Worm (Caenorhabditis elegans): ENCODE results near the gene R08C7.4.

Gene R08C7.4

ce11 chrIV:4407055-4407461 is 27.8 kb upstream of the R08C7.4 start:
- TF ChIP-seq snpc-4 (tag; optimal IDR thresholded peaks at IDR 0.05), result no peak
- peak; percentile 3 for TF ChIP-seq M03D4.4 (tag; optimal IDR thresholded peaks at IDR 0.05)
- peak; percentile 60 for TF ChIP-seq nhr-237 (tag; optimal IDR thresholded peaks at IDR 0.05)
- TF ChIP-seq ztf-11 (tag; optimal IDR thresholded peaks at IDR 0.05), result no peak
- TF ChIP-seq ceh-43 (GFP tag; optimal IDR thresholded peaks at IDR 0.05), result no peak
- TF ChIP-seq unc-120 (tag; optimal IDR thresholded peaks at IDR 0.05; ENCODE audit: poor library complexity, severe bottlenecking), result peak; percentile 48
- TF ChIP-seq ham-2 (GFP tag; optimal IDR thresholded peaks at IDR 0.05), result no peak
- no peak for TF ChIP-seq nhr-76 (tag; optimal IDR thresholded peaks at IDR 0.05)
- no peak for TF ChIP-seq unc-62 (GFP tag; optimal IDR thresholded peaks at IDR 0.05)
- TF ChIP-seq pha-4 (tag; optimal IDR thresholded peaks at IDR 0.05), result peak; percentile 56
- no peak for TF ChIP-seq ceh-39 (tag; optimal IDR thresholded peaks at IDR 0.05)
- TF ChIP-seq drap-1 (GFP tag; optimal IDR thresholded peaks at IDR 0.05), result peak; percentile 20
- no peak for TF ChIP-seq zip-8 (tag; optimal IDR thresholded peaks at IDR 0.05)
- no peak for TF ChIP-seq elt-3 (tag; optimal IDR thresholded peaks at IDR 0.05)
- no peak for TF ChIP-seq lin-13 (tag; optimal IDR thresholded peaks at IDR 0.05)
- no peak for TF ChIP-seq lin-32 (GFP tag; optimal IDR thresholded peaks at IDR 0.05)
- no peak for TF ChIP-seq ceh-83 (GFP tag; optimal IDR thresholded peaks at IDR 0.05)
- no peak for TF ChIP-seq tbx-8 (GFP tag; optimal IDR thresholded peaks at IDR 0.05)
- TF ChIP-seq mep-1 (tag; optimal IDR thresholded peaks at IDR 0.05), result no peak
- no peak for TF ChIP-seq nhr-28 (tag; optimal IDR thresholded peaks at IDR 0.05)
- no peak for TF ChIP-seq mab-5 (tag; optimal IDR thresholded peaks at IDR 0.05)
- no peak for TF ChIP-seq sem-2 (GFP tag; optimal IDR thresholded peaks at IDR 0.05)
- TF ChIP-seq unc-39 (tag; optimal IDR thresholded peaks at IDR 0.05), result no peak
- peak; percentile 11 for TF ChIP-seq lsy-2 (tag; optimal IDR thresholded peaks at IDR 0.05)
- TF ChIP-seq nhr-12 (tag; optimal IDR thresholded peaks at IDR 0.05), result no peak

- TF ChIP-seq ces-1 (GFP tag; optimal IDR thresholded peaks at IDR 0.05), result no peak
- no peak for TF ChIP-seq snpc-4 (tag; optimal IDR thresholded peaks at IDR 0.05)
- no peak for TF ChIP-seq zip-8 (tag; optimal IDR thresholded peaks at IDR 0.05)
- TF ChIP-seq ham-2 (GFP tag; optimal IDR thresholded peaks at IDR 0.05), result no peak
- TF ChIP-seq hlh-1 (tag; optimal IDR thresholded peaks at IDR 0.05), result no peak
- TF ChIP-seq M03D4.4 (tag; optimal IDR thresholded peaks at IDR 0.05), result no peak
- TF ChIP-seq sptf-1 (tag; optimal IDR thresholded peaks at IDR 0.05), result no peak
- no peak for TF ChIP-seq mep-1 (tag; optimal IDR thresholded peaks at IDR 0.05)
- TF ChIP-seq cnd-1 (tag; optimal IDR thresholded peaks at IDR 0.05), result no peak
- no peak for TF ChIP-seq ceh-43 (GFP tag; optimal IDR thresholded peaks at IDR 0.05)
- no peak for TF ChIP-seq elt-1 (tag; optimal IDR thresholded peaks at IDR 0.05; ENCODE audit: borderline replicate concordance, insufficient read depth)
- no peak for TF ChIP-seq nhr-237 (tag; optimal IDR thresholded peaks at IDR 0.05)
- no peak for TF ChIP-seq unc-39 (tag; optimal IDR thresholded peaks at IDR 0.05)
- TF ChIP-seq unc-62 (GFP tag; optimal IDR thresholded peaks at IDR 0.05), result no peak
- TF ChIP-seq lin-32 (GFP tag; optimal IDR thresholded peaks at IDR 0.05), result no peak
- TF ChIP-seq bed-3 (GFP tag; optimal IDR thresholded peaks at IDR 0.05), result no peak
- no peak for TF ChIP-seq ztf-11 (tag; optimal IDR thresholded peaks at IDR 0.05)
- TF ChIP-seq lsy-2 (tag; optimal IDR thresholded peaks at IDR 0.05), result no peak
Measured at ce11 chrIV:4408714-4409113, 26.1 kb upstream of the R08C7.4 start.

- no peak for TF ChIP-seq mep-1 (tag; optimal IDR thresholded peaks at IDR 0.05)
- TF ChIP-seq mab-5 (tag; optimal IDR thresholded peaks at IDR 0.05), result no peak
- TF ChIP-seq ceh-43 (GFP tag; optimal IDR thresholded peaks at IDR 0.05), result no peak
- no peak for TF ChIP-seq sptf-1 (tag; optimal IDR thresholded peaks at IDR 0.05)
- TF ChIP-seq tbx-8 (GFP tag; optimal IDR thresholded peaks at IDR 0.05), result no peak
- TF ChIP-seq nhr-2 (tag; optimal IDR thresholded peaks at IDR 0.05), result no peak
- TF ChIP-seq pha-4 (tag; optimal IDR thresholded peaks at IDR 0.05), result no peak
- TF ChIP-seq elt-1 (tag; optimal IDR thresholded peaks at IDR 0.05; ENCODE audit: borderline replicate concordance, insufficient read depth), result no peak
- TF ChIP-seq nhr-28 (tag; optimal IDR thresholded peaks at IDR 0.05), result no peak
- no peak for TF ChIP-seq lin-13 (tag; optimal IDR thresholded peaks at IDR 0.05)
- TF ChIP-seq flh-1 (GFP tag; optimal IDR thresholded peaks at IDR 0.05), result no peak
- no peak for TF ChIP-seq snpc-4 (tag; optimal IDR thresholded peaks at IDR 0.05)
- no peak for TF ChIP-seq nhr-237 (tag; optimal IDR thresholded peaks at IDR 0.05)
- no peak for TF ChIP-seq ceh-39 (tag; optimal IDR thresholded peaks at IDR 0.05)
Measured at ce11 chrIV:4410526-4410925, 24.3 kb upstream of the R08C7.4 start.

ce11 chrIV:4411311-4411947 is 23.4 kb upstream of the R08C7.4 start:
- TF ChIP-seq nhr-2 (tag; optimal IDR thresholded peaks at IDR 0.05), result no peak
- no peak for TF ChIP-seq mls-2 (tag; optimal IDR thresholded peaks at IDR 0.05)
- no peak for TF ChIP-seq mab-5 (tag; optimal IDR thresholded peaks at IDR 0.05)
- no peak for TF ChIP-seq ham-2 (GFP tag; optimal IDR thresholded peaks at IDR 0.05)
